Fruit fly (Drosophila melanogaster) Kc167 (cell line): ENCODE results near the gene CG14450.

ENCODE experiments used
- Myc ChIP-seq: fragments of >200 bp; optimal IDR thresholded peaks from 2 replicates; lab custom pipeline; 2017; ENCODE audit warnings: missing external identifiers
- Sin3A ChIP-seq: fragments of >200 bp; optimal IDR thresholded peaks from 2 replicates; lab custom pipeline; 2018; ENCODE audit warnings: missing external identifiers
- h ChIP-seq: fragments of >200 bp; optimal IDR thresholded peaks from 3 replicates; lab custom pipeline; 2018; ENCODE audit warnings: missing external identifiers
- insv ChIP-seq: fragments of >200 bp; optimal IDR thresholded peaks from 3 replicates; lab custom pipeline; 2018; ENCODE audit warnings: missing external identifiers
- psq ChIP-seq: fragments of >200 bp; optimal IDR thresholded peaks from 2 replicates; lab custom pipeline; 2017; ENCODE audit warnings: missing external identifiers
- ttk ChIP-seq: sonication (Bioruptor generic); optimal IDR thresholded peaks from 2 replicates; lab custom pipeline; 2017; ENCODE audit warnings: missing external identifiers

CG14450 gene

DNA sequence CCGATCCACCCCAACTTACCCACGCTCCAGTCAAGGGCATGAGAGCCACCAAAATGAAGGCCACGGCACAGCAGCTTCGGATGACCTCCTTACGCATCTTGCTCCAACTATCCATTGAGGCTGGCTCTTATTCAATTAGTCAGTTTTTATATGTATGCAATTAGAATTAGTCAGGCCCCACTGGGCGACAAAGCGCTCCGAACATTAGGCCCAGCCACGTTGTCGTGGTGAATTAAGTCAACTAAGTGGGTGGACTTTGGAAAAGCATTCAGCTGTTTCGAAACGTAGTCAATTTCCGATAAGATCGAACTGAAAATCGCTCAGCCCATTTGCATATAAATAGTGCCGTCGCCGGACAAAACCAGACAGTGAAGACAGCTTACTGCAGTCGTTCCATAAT, 40.6 kb downstream of the CG14450 start, which contains the start of the genes CG14455 and CG14456:
TSS of gene CG14455 (minus strand) at position 101 of the 400 bp plus-strand sequence.
TSS of gene CG14456 (plus strand) at position 236 of the 400 bp plus-strand sequence.
- no peak for TF ChIP-seq insv (lab: Kevin White, UChicago)
- no peak for TF ChIP-seq h
- no peak for TF ChIP-seq psq (lab: Kevin White, UChicago)
- no peak for TF ChIP-seq ttk (lab: Kevin White, UChicago)
- TF ChIP-seq Sin3A: no peak
- no peak for TF ChIP-seq Myc (lab: Kevin White, UChicago)

dm6 chr3L:22680932-22681331, 46.7 kb downstream of the CG14450 start:
- TF ChIP-seq Myc (lab: Kevin White, UChicago): no peak
- TF ChIP-seq psq (lab: Kevin White, UChicago): no peak
